Worm (Caenorhabditis elegans): ENCODE results near the gene ampd-1.

Gene ampd-1

DNA sequence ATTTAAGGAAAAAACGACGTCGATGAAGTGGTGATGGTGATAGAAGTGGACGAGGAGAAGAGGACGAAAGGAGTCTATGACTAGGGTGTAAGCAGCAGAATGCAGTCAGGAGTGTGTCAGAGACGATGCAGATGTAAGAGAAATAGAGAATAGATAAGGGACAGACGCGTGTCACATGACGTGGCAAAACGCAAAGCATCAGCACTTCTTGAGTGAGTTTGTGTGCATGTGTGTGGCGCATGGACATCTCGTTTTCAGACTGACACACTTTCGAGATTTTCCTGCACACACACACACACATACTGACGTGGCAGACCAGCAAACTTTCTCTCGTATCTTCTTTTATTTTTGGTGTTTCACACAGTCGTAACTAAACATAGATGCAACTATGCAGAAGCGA lies 20.7 kb upstream of the ampd-1 start (continued):
- TF ChIP-seq F39B2.1 (GFP tag; IDR thresholded peaks at IDR 0.05) (no peak), zim-3 (tag; optimal IDR thresholded peaks at IDR 0.05) (no peak), mel-28 (tag; optimal IDR thresholded peaks at IDR 0.05; ENCODE audit: borderline replicate concordance) (no peak), sea-2 (GFP tag; IDR thresholded peaks at IDR 0.05) (no peak), lag-1 (GFP tag; IDR thresholded peaks at IDR 0.05) (no peak), pha-4 (tag; optimal IDR thresholded peaks at IDR 0.05) (no peak), egl-18 (GFP tag; IDR thresholded peaks at IDR 0.05) (no peak), hmg-1.2 (GFP tag; IDR thresholded peaks at IDR 0.05) (peak; percentile 74; the same call in 1 of the 2 replicates), attf-5 (GFP tag; optimal IDR thresholded peaks at IDR 0.05) (peak; percentile 54), snpc-1.1 (tag; optimal IDR thresholded peaks at IDR 0.05; ENCODE audit: insufficient read depth) (no peak), lin-26 (GFP tag; IDR thresholded peaks at IDR 0.05) (0 out of 2 replicates have a peak, but pooled peaks have one; percentile 24), mes-4 (tag; optimal IDR thresholded peaks at IDR 0.05) (no peak), xnd-1 (tag; optimal IDR thresholded peaks at IDR 0.05) (no peak), nhr-27 (tag; optimal IDR thresholded peaks at IDR 0.05) (no peak), F49E8.2 (tag; optimal IDR thresholded peaks at IDR 0.05; ENCODE audit: insufficient read depth) (no peak), ceh-100 (GFP tag; IDR thresholded peaks at IDR 0.05) (no peak), lin-35 (GFP tag; optimal IDR thresholded peaks at IDR 0.05) (peak in 1 of 3 experiments; percentile 60), Y95B8A.8 (GFP tag; IDR thresholded peaks at IDR 0.05) (no peak), ZK185.1 (tag; optimal IDR thresholded peaks at IDR 0.05; ENCODE audit: poor library complexity, severe bottlenecking) (peak; percentile 75), ceh-79 (tag; optimal IDR thresholded peaks at IDR 0.05) (no peak), K12H6.12 (tag; optimal IDR thresholded peaks at IDR 0.05) (peak; percentile 52), C17E4.6 (GFP tag; IDR thresholded peaks at IDR 0.05) (no peak), hrde-1 (tag; optimal IDR thresholded peaks at IDR 0.05; ENCODE audit: borderline replicate concordance) (no peak), tbx-9 (tag; optimal IDR thresholded peaks at IDR 0.05; ENCODE audit: borderline replicate concordance) (no peak), ztf-6 (GFP tag; IDR thresholded peaks at IDR 0.05) (no peak), cebp-1 (GFP tag; IDR thresholded peaks at IDR 0.05) (no peak), cebp-1 (tag; optimal IDR thresholded peaks at IDR 0.05) (peak; percentile 81), let-607 (tag; optimal IDR thresholded peaks at IDR 0.05) (peak; percentile 93 to 94), tbp1 (GFP tag; optimal IDR thresholded peaks at IDR 0.05) (peak; percentile 46), T07F8.4 (tag; optimal IDR thresholded peaks at IDR 0.05) (no peak), madf-6 (GFP tag; IDR thresholded peaks at IDR 0.05) (peak; percentile 20; the same call in 1 of the 2 replicates)

DNA sequence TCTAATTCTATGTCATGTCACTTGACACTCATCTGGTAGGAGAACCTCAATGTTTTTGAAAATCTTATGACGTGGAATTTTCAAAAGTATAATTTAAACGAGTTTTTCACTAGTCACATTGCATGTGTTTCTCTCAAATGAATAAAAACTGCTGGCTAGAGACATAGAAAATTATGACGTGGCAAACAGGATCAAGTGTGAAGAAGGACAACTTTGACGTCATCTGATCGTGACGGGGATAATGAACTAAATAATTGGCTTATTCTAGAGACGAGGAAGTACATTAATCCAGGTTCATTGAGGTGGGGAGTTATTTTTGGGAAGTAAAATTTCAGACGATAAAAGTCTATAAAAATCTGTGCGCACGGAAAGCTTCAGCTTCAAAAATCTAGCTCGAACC lies 19.9 kb upstream of the ampd-1 start:
- TF ChIP-seq F49E8.2 (tag; optimal IDR thresholded peaks at IDR 0.05; ENCODE audit: insufficient read depth) (no peak), ceh-58 (GFP tag; IDR thresholded peaks at IDR 0.05) (no peak), F33H1.4 (GFP tag; IDR thresholded peaks at IDR 0.05) (no peak), Y56A3A.18 (GFP tag; IDR thresholded peaks at IDR 0.05) (no peak), ekl-4 (GFP tag; IDR thresholded peaks at IDR 0.05) (no peak), Y53F4B.3 (GFP tag; IDR thresholded peaks at IDR 0.05) (no peak), ztf-28 (GFP tag; IDR thresholded peaks at IDR 0.05) (no peak), nfya-2 (GFP tag; IDR thresholded peaks at IDR 0.05) (no peak), sptf-2 (GFP tag; optimal IDR thresholded peaks at IDR 0.05) (no peak), ztf-6 (GFP tag; IDR thresholded peaks at IDR 0.05) (no peak), ceh-27 (GFP tag; optimal IDR thresholded peaks at IDR 0.05) (no peak), egl-18 (GFP tag; IDR thresholded peaks at IDR 0.05) (no peak), bed-1 (GFP tag; IDR thresholded peaks at IDR 0.05) (no peak), attf-3 (GFP tag; conservative IDR thresholded peaks at IDR 0.05) (no peak), dox-1 (GFP tag; IDR thresholded peaks at IDR 0.05) (no peak)
